Fruit fly (Drosophila melanogaster) whole organism, embryonic: Measurements from ENCODE around the gene MED27.
A peak's percentile ranks its signal among the peaks of the same experiment; 100 is the strongest.

Experiments used
- Bgb ChIP-seq: fragments of 200-800 bp; sonication (Bioruptor generic); IDR thresholded peaks from 2 replicates; pipeline ENCODE4 v1.3.6; 2022; ENCODE audit warnings: missing biosample characterization, missing genetic modification characterization; ENCODE audit not compliant: partially characterized antibody
- CG10209 ChIP-seq: fragments of 200-800 bp; sonication (Bioruptor generic); optimal IDR thresholded peaks from 3 replicates; lab custom pipeline; 2017; ENCODE audit warnings: missing biosample characterization, mild to moderate bottlenecking, missing genetic modification characterization, missing genetic modification reagents
- CG10274 ChIP-seq: fragments of 200-800 bp; sonication (Bioruptor generic); optimal IDR thresholded peaks from 3 replicates; lab custom pipeline; 2017; ENCODE audit warnings: missing biosample characterization, mild to moderate bottlenecking, missing genetic modification characterization
- CG10959 ChIP-seq: fragments of 200-800 bp; sonication (Bioruptor generic); IDR thresholded peaks from 2 replicates; pipeline ENCODE4 v1.3.6; 2022; ENCODE audit warnings: missing biosample characterization, missing genetic modification characterization
- CG11093 ChIP-seq: fragments of 200-800 bp; sonication (Bioruptor generic); IDR thresholded peaks from 3 replicates; pipeline ENCODE4 v1.3.6; 2022; ENCODE audit warnings: missing biosample characterization, missing genetic modification characterization
- CG12391 ChIP-seq: fragments of 200-800 bp; sonication (Bioruptor generic); optimal IDR thresholded peaks from 3 replicates; lab custom pipeline; 2018; ENCODE audit warnings: missing biosample characterization, mild to moderate bottlenecking, missing genetic modification characterization, moderate library complexity
- CG12659 ChIP-seq: fragments of 200-800 bp; sonication (Bioruptor generic); optimal IDR thresholded peaks from 3 replicates; lab custom pipeline; 2017; ENCODE audit warnings: mild to moderate bottlenecking, missing biosample characterization, missing genetic modification reagents, missing genetic modification characterization
- CG12942 ChIP-seq: fragments of 200-800 bp; sonication (Bioruptor generic); optimal IDR thresholded peaks from 3 replicates; lab custom pipeline; 2016; ENCODE audit warnings: missing biosample characterization, missing genetic modification characterization
- CG15011 ChIP-seq: fragments of 200-800 bp; sonication (Bioruptor generic); optimal IDR thresholded peaks from 3 replicates; lab custom pipeline; 2018; ENCODE audit warnings: missing biosample characterization, mild to moderate bottlenecking, missing genetic modification characterization
- CG16815 ChIP-seq: fragments of 200-800 bp; sonication (Bioruptor generic); optimal IDR thresholded peaks from 3 replicates; lab custom pipeline; 2017; ENCODE audit warnings: missing biosample characterization, mild to moderate bottlenecking, missing genetic modification characterization
- CG17385 ChIP-seq: fragments of 200-800 bp; sonication (Bioruptor generic); optimal IDR thresholded peaks from 3 replicates; lab custom pipeline; 2018; ENCODE audit warnings: missing biosample characterization, mild to moderate bottlenecking, missing genetic modification characterization
- CG17802 ChIP-seq: fragments of 200-800 bp; sonication (Bioruptor generic); optimal IDR thresholded peaks from 2 replicates; lab custom pipeline; 2018; ENCODE audit warnings: missing biosample characterization, mild to moderate bottlenecking, missing genetic modification characterization, moderate library complexity
- CG18619 ChIP-seq: fragments of 200-800 bp; sonication (Bioruptor generic); optimal IDR thresholded peaks from 3 replicates; lab custom pipeline; 2017; ENCODE audit warnings: missing biosample characterization, mild to moderate bottlenecking, missing genetic modification characterization
- CG2120 ChIP-seq: fragments of 200-800 bp; sonication (Bioruptor generic); optimal IDR thresholded peaks from 3 replicates; lab custom pipeline; 2016; ENCODE audit warnings: missing biosample characterization, missing genetic modification characterization
- CG2678 ChIP-seq: fragments of 200-800 bp; sonication (Bioruptor generic); optimal IDR thresholded peaks from 3 replicates; lab custom pipeline; 2019; ENCODE audit warnings: missing biosample characterization, mild to moderate bottlenecking, missing genetic modification characterization, moderate library complexity
- CG32772 ChIP-seq: fragments of 200-800 bp; sonication (Bioruptor generic); IDR thresholded peaks from 2 replicates; pipeline ENCODE4 v1.3.6; 2022; ENCODE audit warnings: missing biosample characterization, missing genetic modification characterization
- CG3838 ChIP-seq: fragments of 200-800 bp; sonication (Bioruptor generic); optimal IDR thresholded peaks from 3 replicates; lab custom pipeline; 2016; ENCODE audit warnings: missing biosample characterization, missing genetic modification characterization
- CG6689 ChIP-seq: fragments of 200-800 bp; sonication (Bioruptor generic); IDR thresholded peaks from 2 replicates; pipeline ENCODE4 v1.3.6; 2022; ENCODE audit warnings: missing biosample characterization, missing genetic modification characterization
- CG7357 ChIP-seq: fragments of 200-800 bp; sonication (Bioruptor generic); IDR thresholded peaks from 3 replicates; pipeline ENCODE4 v1.3.6; 2022; ENCODE audit warnings: missing biosample characterization, missing genetic modification characterization
- CG7745 ChIP-seq: fragments of 200-800 bp; sonication (Bioruptor generic); optimal IDR thresholded peaks from 2 replicates; lab custom pipeline; 2018; ENCODE audit warnings: missing biosample characterization, mild to moderate bottlenecking, missing genetic modification characterization, moderate library complexity
- CG8281 ChIP-seq: fragments of 200-800 bp; sonication (Bioruptor generic); optimal IDR thresholded peaks from 2 replicates; lab custom pipeline; 2018; ENCODE audit warnings: missing biosample characterization, mild to moderate bottlenecking, missing genetic modification characterization, moderate library complexity
- CG8765 ChIP-seq: fragments of 200-800 bp; sonication (Bioruptor generic); IDR thresholded peaks from 2 replicates; pipeline ENCODE4 v1.3.6; 2022; ENCODE audit warnings: missing biosample characterization, missing genetic modification characterization
- CG9437 ChIP-seq: fragments of 200-800 bp; sonication (Bioruptor generic); optimal IDR thresholded peaks from 2 replicates; lab custom pipeline; 2018; ENCODE audit warnings: missing biosample characterization, mild to moderate bottlenecking, missing genetic modification characterization
- Dip3 ChIP-seq: fragments of 200-800 bp; sonication (Bioruptor generic); optimal IDR thresholded peaks from 3 replicates; lab custom pipeline; 2016; ENCODE audit warnings: missing biosample characterization, missing genetic modification characterization
- Dref ChIP-seq: fragments of 200-800 bp; sonication (Bioruptor generic); IDR thresholded peaks from 2 replicates; pipeline ENCODE4 v1.3.6; 2022; ENCODE audit warnings: missing biosample characterization, missing genetic modification characterization
- Elba2 ChIP-seq: fragments of 200-800 bp; sonication (Bioruptor generic); optimal IDR thresholded peaks from 3 replicates; lab custom pipeline; 2016; ENCODE audit warnings: missing biosample characterization, missing genetic modification characterization
- Fer2 ChIP-seq: fragments of 200-800 bp; sonication (Bioruptor generic); optimal IDR thresholded peaks from 2 replicates; lab custom pipeline; 2018; ENCODE audit warnings: missing biosample characterization, mild to moderate bottlenecking, missing genetic modification characterization, moderate library complexity
- Gsc ChIP-seq: fragments of 200-800 bp; sonication (Bioruptor generic); IDR thresholded peaks from 2 replicates; pipeline ENCODE4 v1.3.6; 2022; ENCODE audit warnings: missing biosample characterization, missing genetic modification characterization
- Hr3 ChIP-seq: fragments of 200-800 bp; sonication (Bioruptor generic); optimal IDR thresholded peaks from 3 replicates; lab custom pipeline; 2016; ENCODE audit warnings: missing biosample characterization, missing genetic modification characterization
- Max ChIP-seq: fragments of 200-800 bp; sonication (Bioruptor generic); optimal IDR thresholded peaks from 2 replicates; lab custom pipeline; 2016; ENCODE audit warnings: missing biosample characterization, mild to moderate bottlenecking, missing genetic modification characterization
- Nf-YB ChIP-seq: fragments of 200-800 bp; sonication (Bioruptor generic); optimal IDR thresholded peaks from 3 replicates; lab custom pipeline; 2019; ENCODE audit warnings: missing biosample characterization, mild to moderate bottlenecking, missing genetic modification characterization, moderate library complexity
- Rfx ChIP-seq: fragments of 200-800 bp; sonication (Bioruptor generic); IDR thresholded peaks from 2 replicates; pipeline ENCODE4 v1.3.6; 2022; ENCODE audit warnings: missing biosample characterization, missing genetic modification characterization
- amos ChIP-seq: fragments of 200-800 bp; sonication (Bioruptor generic); IDR thresholded peaks from 2 replicates; pipeline ENCODE4 v1.3.6; 2022; ENCODE audit warnings: missing biosample characterization, missing genetic modification characterization; ENCODE audit not compliant: partially characterized antibody
- btn ChIP-seq: fragments of 200-800 bp; sonication (Bioruptor generic); optimal IDR thresholded peaks from 2 replicates; lab custom pipeline; 2016; ENCODE audit warnings: missing biosample characterization, missing genetic modification characterization
- emc ChIP-seq: fragments of 200-800 bp; sonication (Bioruptor generic); optimal IDR thresholded peaks from 2 replicates; lab custom pipeline; 2016; ENCODE audit warnings: missing biosample characterization, missing genetic modification characterization
- gcm ChIP-seq: fragments of 200-800 bp; sonication (Bioruptor generic); optimal IDR thresholded peaks from 2 replicates; lab custom pipeline; 2019; ENCODE audit warnings: missing biosample characterization, mild to moderate bottlenecking, missing genetic modification characterization, moderate library complexity
- gsb-n ChIP-seq: fragments of 200-800 bp; sonication (Bioruptor generic); optimal IDR thresholded peaks from 3 replicates; lab custom pipeline; 2018; ENCODE audit warnings: missing biosample characterization, mild to moderate bottlenecking, missing genetic modification characterization
- inv ChIP-seq: fragments of 200-800 bp; sonication (Bioruptor generic); IDR thresholded peaks from 2 replicates; pipeline ENCODE4 v1.3.6; 2022; ENCODE audit warnings: missing biosample characterization, missing genetic modification characterization; ENCODE audit not compliant: partially characterized antibody
- maf-S ChIP-seq: fragments of 200-800 bp; sonication (Bioruptor generic); optimal IDR thresholded peaks from 2 replicates; lab custom pipeline; 2016; ENCODE audit warnings: missing biosample characterization, missing genetic modification characterization
- nau ChIP-seq: fragments of 200-800 bp; sonication (Bioruptor generic); optimal IDR thresholded peaks from 3 replicates; lab custom pipeline; 2017; ENCODE audit warnings: missing biosample characterization, mild to moderate bottlenecking, missing genetic modification characterization, missing genetic modification reagents
- odd ChIP-seq: fragments of 200-800 bp; sonication (Bioruptor generic); optimal IDR thresholded peaks from 2 replicates; lab custom pipeline; 2017; ENCODE audit warnings: missing biosample characterization, mild to moderate bottlenecking, missing genetic modification characterization
- pros ChIP-seq: fragments of 200-800 bp; sonication (Bioruptor generic); optimal IDR thresholded peaks from 3 replicates; lab custom pipeline; 2019; ENCODE audit warnings: missing biosample characterization, mild to moderate bottlenecking, missing genetic modification characterization, moderate library complexity
- pzg ChIP-seq: fragments of 200-800 bp; sonication (Bioruptor generic); optimal IDR thresholded peaks from 3 replicates; lab custom pipeline; 2018; ENCODE audit warnings: missing biosample characterization, mild to moderate bottlenecking, missing genetic modification characterization, moderate library complexity
- salm ChIP-seq: fragments of 200-800 bp; sonication (Bioruptor generic); optimal IDR thresholded peaks from 2 replicates; lab custom pipeline; 2018; ENCODE audit warnings: missing biosample characterization, mild to moderate bottlenecking, missing genetic modification characterization
- sr ChIP-seq: fragments of 200-800 bp; sonication (Bioruptor generic); IDR thresholded peaks from 3 replicates; pipeline ENCODE4 v1.3.6; 2022; ENCODE audit warnings: missing biosample characterization, missing genetic modification characterization
- stc ChIP-seq: fragments of 200-800 bp; sonication (Bioruptor generic); IDR thresholded peaks from 2 replicates; pipeline ENCODE4 v1.3.6; 2022; ENCODE audit warnings: missing biosample characterization, missing genetic modification characterization
- tup ChIP-seq: fragments of 200-800 bp; sonication (Bioruptor generic); optimal IDR thresholded peaks from 2 replicates; lab custom pipeline; 2016; ENCODE audit warnings: missing biosample characterization, mild to moderate bottlenecking, missing genetic modification characterization, moderate library complexity
- vvl ChIP-seq: fragments of 200-800 bp; sonication (Bioruptor generic); IDR thresholded peaks from 2 replicates; pipeline ENCODE4 v1.3.6; 2022; ENCODE audit warnings: missing biosample characterization, missing genetic modification characterization
- yki ChIP-seq: fragments of >200 bp; optimal IDR thresholded peaks from 3 replicates; lab custom pipeline; 2018
- zfh2 ChIP-seq: fragments of 200-800 bp; sonication (Bioruptor generic); optimal IDR thresholded peaks from 2 replicates; lab custom pipeline; 2016; ENCODE audit warnings: missing biosample characterization, missing genetic modification characterization

The MED27 gene

DNA sequence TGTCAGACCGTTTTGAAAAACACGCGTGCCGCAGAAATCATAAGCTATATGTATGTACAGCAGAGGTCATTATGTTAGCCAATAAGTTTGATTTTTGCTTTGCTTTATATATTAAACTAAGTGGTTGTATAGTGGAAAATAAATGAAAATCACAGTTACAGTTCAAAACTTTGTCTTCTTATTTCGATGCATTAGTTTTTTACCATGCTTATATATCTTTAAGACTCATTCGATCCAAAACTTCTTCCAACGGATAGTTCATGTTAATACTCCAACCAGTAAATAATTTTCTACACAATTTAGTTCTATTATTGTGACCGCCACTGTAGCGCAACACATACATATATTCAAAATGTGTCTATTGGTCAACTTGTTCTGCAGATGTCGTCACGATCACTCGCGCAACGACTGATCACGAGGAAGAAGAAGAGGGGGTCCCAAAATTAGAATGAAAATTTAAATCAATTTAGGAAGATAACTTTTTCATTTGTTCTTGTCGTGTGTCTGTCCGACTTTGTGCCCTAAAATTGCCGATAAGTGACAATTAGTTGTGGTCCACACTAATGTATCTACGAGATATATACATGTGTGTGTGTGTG lies 50.6 kb downstream of the MED27 start (continued):
- TF ChIP-seq Bgb (GFP tag; lab: Robert Waterston, UW) (no peak), stc (GFP tag; lab: Robert Waterston, UW) (0 out of 2 replicates have a peak, but pooled peaks have one; percentile 21), zfh2 (GFP tag; lab: Kevin White, UChicago) (no peak), CG12659 (GFP tag; lab: Kevin White, UChicago) (peak; percentile 62), CG17802 (tag; lab: Kevin White, UChicago) (no peak), Dip3 (GFP tag; lab: Kevin White, UChicago) (peak; percentile 16), gsb-n (no peak), odd (GFP tag; lab: Kevin White, UChicago) (no peak), CG7745 (tag; lab: Kevin White, UChicago) (no peak), CG12942 (GFP tag; lab: Kevin White, UChicago) (no peak), inv (GFP tag; lab: Robert Waterston, UW) (no peak), emc (GFP tag; lab: Kevin White, UChicago) (no peak), tup (GFP tag; lab: Kevin White, UChicago) (no peak), CG32772 (GFP tag; lab: Robert Waterston, UW) (peak; percentile 12; the same call in 1 of the 2 replicates), maf-S (GFP tag; lab: Kevin White, UChicago) (no peak), CG6689 (GFP tag; lab: Robert Waterston, UW) (peak; percentile 63; the same call in 1 of the 2 replicates), pzg (GFP tag; lab: Kevin White, UChicago) (no peak), CG18619 (GFP tag; lab: Kevin White, UChicago) (peak; percentile 59), CG10274 (GFP tag; lab: Kevin White, UChicago) (peak; percentile 19), CG17385 (GFP tag; lab: Kevin White, UChicago) (peak; percentile 76), nau (GFP tag; lab: Kevin White, UChicago) (no peak), Nf-YB (GFP tag; lab: Kevin White, UChicago) (peak; percentile 53), yki (lab: Kevin White, UChicago) (no peak), CG10959 (GFP tag; lab: Robert Waterston, UW) (no peak), Rfx (GFP tag; lab: Robert Waterston, UW) (peak; percentile 50; the same call in 1 of the 2 replicates), CG15011 (GFP tag; lab: Kevin White, UChicago) (peak; percentile 47), Dref (GFP tag; lab: Robert Waterston, UW) (no peak), CG12391 (tag; lab: Kevin White, UChicago) (peak; percentile 73), CG2120 (GFP tag; lab: Kevin White, UChicago) (no peak), sr (GFP tag; lab: Robert Waterston, UW) (no peak), CG3838 (no peak), CG10209 (GFP tag; lab: Kevin White, UChicago) (peak; percentile 64), btn (GFP tag; lab: Kevin White, UChicago) (no peak), Fer2 (tag; lab: Kevin White, UChicago) (no peak), CG7357 (peak; percentile 38; the same call in 1 of the 3 replicates), CG16815 (GFP tag; lab: Kevin White, UChicago) (peak; percentile 22), CG9437 (GFP tag; lab: Kevin White, UChicago) (peak; percentile 59), pros (no peak), amos (GFP tag; lab: Robert Waterston, UW) (no peak), CG11093 (GFP tag; lab: Robert Waterston, UW) (no peak), Elba2 (GFP tag; lab: Kevin White, UChicago) (no peak), vvl (GFP tag; lab: Robert Waterston, UW) (peak; percentile 53), Max (GFP tag; lab: Kevin White, UChicago) (peak; percentile 42), CG8281 (tag; lab: Kevin White, UChicago) (peak; percentile 48), CG8765 (peak; percentile 49; the same call in 1 of the 2 replicates), gcm (peak; percentile 54), salm (tag; lab: Kevin White, UChicago) (peak; percentile 24), Gsc (GFP tag; lab: Robert Waterston, UW) (no peak), CG2678 (tag; lab: Kevin White, UChicago) (no peak), Hr3 (peak; percentile 45)
